Fruit fly (Drosophila melanogaster): ENCODE data around the gene alt.

Gene alt

dm6 chr3R:17703691-17704537, 21.6 kb upstream of the alt start (continued):
- peak; percentile 99 for TF ChIP-seq H2.0 (GFP tag; IDR thresholded peaks at IDR 0.05)
- TF ChIP-seq CG10654 (GFP tag; optimal IDR thresholded peaks at IDR 0.05) = peak; percentile 99
- TF ChIP-seq jing (GFP tag; optimal IDR thresholded peaks at IDR 0.05) = peak; percentile 99
- TF ChIP-seq CG13123 (GFP tag; optimal IDR thresholded peaks at IDR 0.05) = peak; percentile 98
- TF ChIP-seq CG10209 (GFP tag; optimal IDR thresholded peaks at IDR 0.05) = peak; percentile 99
- TF ChIP-seq CG7963 (GFP tag; IDR thresholded peaks at IDR 0.05; ENCODE audit: partially characterized antibody) = no peak
- peak; percentile 99 for TF ChIP-seq cato (GFP tag; optimal IDR thresholded peaks at IDR 0.05; ENCODE audit: borderline replicate concordance)
- TF ChIP-seq lmd (GFP tag; IDR thresholded peaks at IDR 0.05) = peak; percentile 99
- TF ChIP-seq CG3995 (GFP tag; optimal IDR thresholded peaks at IDR 0.05) = peak; percentile 82
- peak; percentile 98 for TF ChIP-seq CG3847 (GFP tag; IDR thresholded peaks at IDR 0.05)
- peak; percentile 98 for TF ChIP-seq tup (GFP tag; optimal IDR thresholded peaks at IDR 0.05)
- TF ChIP-seq fu2 (GFP tag; optimal IDR thresholded peaks at IDR 0.05) = peak; percentile 99
- TF ChIP-seq scrt (GFP tag; optimal IDR thresholded peaks at IDR 0.05) = peak; percentile 96
- TF ChIP-seq hth (optimal IDR thresholded peaks at IDR 0.05) = no peak
- no peak for TF ChIP-seq CG14860 (GFP tag; IDR thresholded peaks at IDR 0.05; ENCODE audit: partially characterized antibody)
- no peak for TF ChIP-seq unc-4 (GFP tag; IDR thresholded peaks at IDR 0.05; ENCODE audit: partially characterized antibody)
- peak; percentile 88 for TF ChIP-seq CG10321 (GFP tag; IDR thresholded peaks at IDR 0.05)
- TF ChIP-seq slou (GFP tag; optimal IDR thresholded peaks at IDR 0.05) = peak; percentile 99
- peak; percentile 98 for TF ChIP-seq gsb (GFP tag; IDR thresholded peaks at IDR 0.05)
- peak; percentile 99 for TF ChIP-seq dati (GFP tag; IDR thresholded peaks at IDR 0.05)
- TF ChIP-seq gfzf (GFP tag; optimal IDR thresholded peaks at IDR 0.05) = peak; percentile 33
- TF ChIP-seq phol (tag; optimal IDR thresholded peaks at IDR 0.05) = peak; percentile 98
- TF ChIP-seq CG7839 (tag; optimal IDR thresholded peaks at IDR 0.05) = peak; percentile 99
- TF ChIP-seq Fer1 (GFP tag; optimal IDR thresholded peaks at IDR 0.05) = peak; percentile 98
- peak; percentile 99 for TF ChIP-seq CG17361 (GFP tag; IDR thresholded peaks at IDR 0.05)
- peak; percentile 99 for TF ChIP-seq CG2120 (GFP tag; optimal IDR thresholded peaks at IDR 0.05)
- peak; percentile 99 for TF ChIP-seq Hmr (GFP tag; optimal IDR thresholded peaks at IDR 0.05)
- peak; percentile 99 for TF ChIP-seq tx (GFP tag; optimal IDR thresholded peaks at IDR 0.05)
- peak; percentile 99 for TF ChIP-seq CG2678 (tag; optimal IDR thresholded peaks at IDR 0.05)
- peak; percentile 98 for TF ChIP-seq her (GFP tag; optimal IDR thresholded peaks at IDR 0.05)
- peak; percentile 98 for TF ChIP-seq CG7372 (GFP tag; IDR thresholded peaks at IDR 0.05)
- peak; percentile 88 for TF ChIP-seq Nf-YB (GFP tag; optimal IDR thresholded peaks at IDR 0.05)
- peak; percentile 99 for TF ChIP-seq CG7786 (GFP tag; optimal IDR thresholded peaks at IDR 0.05)
- peak; percentile 98 for TF ChIP-seq run (tag; optimal IDR thresholded peaks at IDR 0.05)
- peak; percentile 99 for TF ChIP-seq dpn (GFP tag; optimal IDR thresholded peaks at IDR 0.05)
- peak; percentile 99 for TF ChIP-seq CG30431 (GFP tag; optimal IDR thresholded peaks at IDR 0.05)
- peak; percentile 99 for TF ChIP-seq Side (GFP tag; optimal IDR thresholded peaks at IDR 0.05)
- peak; percentile 99 for TF ChIP-seq CG8089 (GFP tag; optimal IDR thresholded peaks at IDR 0.05)
- peak; percentile 99 for TF ChIP-seq Abd-B (GFP tag; optimal IDR thresholded peaks at IDR 0.05)
- peak; percentile 98 for TF ChIP-seq CG3281 (GFP tag; optimal IDR thresholded peaks at IDR 0.05)
- peak; percentile 69 for TF ChIP-seq stwl (tag; optimal IDR thresholded peaks at IDR 0.05)
- peak; percentile 94 for TF ChIP-seq Myb (GFP tag; optimal IDR thresholded peaks at IDR 0.05)
- TF ChIP-seq fru (optimal IDR thresholded peaks at IDR 0.05) = no peak
- TF ChIP-seq pan (optimal IDR thresholded peaks at IDR 0.05) = no peak
- TF ChIP-seq pan (GFP tag; optimal IDR thresholded peaks at IDR 0.05 in 1 of 2, IDR thresholded peaks at IDR 0.05 in 1 of 2) = peak in 1 of 2 experiments; percentile 99
- peak; percentile 99 for TF ChIP-seq CG1602 (GFP tag; optimal IDR thresholded peaks at IDR 0.05)
- peak; percentile 99 for TF ChIP-seq lab (GFP tag; optimal IDR thresholded peaks at IDR 0.05)
- TF ChIP-seq CG9727 (GFP tag; optimal IDR thresholded peaks at IDR 0.05) = peak; percentile 99
- TF ChIP-seq Hsf (GFP tag; optimal IDR thresholded peaks at IDR 0.05) = peak; percentile 99
- TF ChIP-seq Usf (GFP tag; optimal IDR thresholded peaks at IDR 0.05) = peak; percentile 97
